Worm (Caenorhabditis elegans) whole organism, L1 larva: ENCODE measurements around the gene srd-63.

Experiments
- C04F5.9 ChIP-seq: sonication (generic microtip); optimal IDR thresholded peaks from 2 replicates; lab custom pipeline; 2016; ENCODE audit warnings: missing genetic modification characterization, missing compliant biosample characterization
- dpl-1 ChIP-seq, 3 experiments: fragments of 150-350 bp in 2 of 3; sonication (generic microtip) in 1 of 3; optimal IDR thresholded peaks; 2 replicates each; lab custom pipeline; 2014 to 2017; ENCODE audit warnings: missing biosample characterization in 3 of 3, missing genetic modification characterization in 3 of 3, missing genetic modification reagents in 3 of 3
- fkh-10 ChIP-seq: sonication (generic microtip); optimal IDR thresholded peaks from 2 replicates; lab custom pipeline; 2017; ENCODE audit warnings: missing biosample characterization, missing genetic modification reagents, missing genetic modification characterization
- lsy-2 ChIP-seq, 2 experiments: fragments of 150-350 bp; optimal IDR thresholded peaks; 2 replicates each; lab custom pipeline; 2014; ENCODE audit warnings: missing biosample characterization in 2 of 2, missing genetic modification characterization in 2 of 2
- nhr-11 ChIP-seq: fragments of 150-350 bp; optimal IDR thresholded peaks from 2 replicates; lab custom pipeline; 2014; ENCODE audit warnings: missing biosample characterization, missing genetic modification characterization
- nhr-237 ChIP-seq: fragments of 150-350 bp; optimal IDR thresholded peaks from 2 replicates; lab custom pipeline; 2014; ENCODE audit warnings: missing biosample characterization, missing genetic modification characterization
- snpc-4 ChIP-seq: fragments of 150-350 bp; optimal IDR thresholded peaks from 2 replicates; lab custom pipeline; 2014; ENCODE audit warnings: missing biosample characterization, missing genetic modification characterization
- zag-1 ChIP-seq: fragments of 150-350 bp; optimal IDR thresholded peaks from 2 replicates; lab custom pipeline; 2014; ENCODE audit warnings: missing biosample characterization, missing genetic modification characterization
- ztf-4 ChIP-seq: fragments of 150-350 bp; optimal IDR thresholded peaks from 2 replicates; lab custom pipeline; 2014; ENCODE audit warnings: missing biosample characterization, missing genetic modification characterization

DNA sequence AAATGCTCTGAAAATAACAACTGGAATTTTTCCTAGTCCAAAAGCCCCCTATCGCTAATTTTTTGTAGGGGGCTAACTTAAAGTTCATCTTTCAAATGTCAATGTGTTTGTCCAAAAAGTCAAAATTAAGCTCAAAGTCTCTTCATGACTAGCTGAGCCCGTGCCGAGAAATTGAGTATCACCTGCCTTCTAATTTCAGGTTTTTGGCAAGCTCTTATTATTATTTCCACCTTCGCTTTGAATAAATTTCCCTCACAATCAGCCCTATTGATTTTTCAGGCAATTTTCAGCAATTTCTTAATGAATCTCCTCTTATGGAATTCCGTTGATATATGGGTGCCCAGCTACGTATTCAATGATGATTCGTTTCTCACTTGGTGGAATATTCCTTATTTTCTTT is 5.8 kb upstream of the srd-63 start, which contains the start of gene sre-36:
- no peak for TF ChIP-seq nhr-11 (tag; lab: Kevin White, UChicago)
- no peak for TF ChIP-seq snpc-4 (tag; lab: Kevin White, UChicago)
- no peak for TF ChIP-seq ztf-4
- no peak for TF ChIP-seq C04F5.9
- TF ChIP-seq nhr-237 (tag; lab: Kevin White, UChicago) = no peak
- no peak for TF ChIP-seq zag-1 (tag; lab: Kevin White, UChicago)
- TF ChIP-seq fkh-10 (GFP tag; lab: Kevin White, UChicago) = no peak
- TF ChIP-seq lsy-2 (tag; optimal IDR thresholded peaks at IDR 0.05; lab: Kevin White, UChicago) = no peak
- TF ChIP-seq dpl-1 (GFP tag; optimal IDR thresholded peaks at IDR 0.05; lab: Kevin White, UChicago) = no peak
